Fruit fly (Drosophila melanogaster): ENCODE results near the gene eIF2D.

eIF2D gene

dm6 chr3R:29153197-29153644 lies 1.6 kb upstream of the eIF2D start, which contains the start of the genes Slbp and Rpn2:
Gene Slbp, minus strand, starts transcription at chr3R:29153266.
Gene Rpn2, plus strand, starts transcription at chr3R:29153524.
- TF ChIP-seq CG12605 (GFP tag; IDR thresholded peaks at IDR 0.05) (no peak), CG15710 (tag; optimal IDR thresholded peaks at IDR 0.05) (peak; percentile 28), CG8159 (tag; optimal IDR thresholded peaks at IDR 0.05) (peak; percentile 24), Snoo (tag; optimal IDR thresholded peaks at IDR 0.05) (peak; percentile 23), Pif1B (GFP tag; optimal IDR thresholded peaks at IDR 0.05) (no peak), CG10348 (GFP tag; IDR thresholded peaks at IDR 0.05) (no peak)

DNA sequence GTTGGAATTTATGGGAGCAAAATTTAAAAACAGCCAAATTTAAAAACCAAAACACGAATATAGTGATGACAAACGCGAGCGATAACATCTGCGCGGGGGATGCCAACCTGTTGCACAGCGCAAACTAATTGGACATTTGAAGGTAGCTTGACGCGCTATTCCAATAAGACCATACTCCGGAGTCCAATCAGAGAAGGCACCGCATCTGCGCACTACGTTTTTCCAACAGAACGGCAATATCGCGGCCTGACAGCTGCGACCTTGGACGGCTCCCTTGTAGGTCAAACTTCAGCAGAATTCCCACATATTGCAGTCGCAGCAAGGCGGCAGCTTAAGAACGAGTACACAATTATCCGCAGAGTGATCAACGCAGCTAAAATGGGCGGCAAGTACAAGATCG lies 3.5 kb downstream of the eIF2D start, which contains the start of the genes CG11882 and Pglym78:
Gene CG11882 (minus strand): TSS at position 101 of the 400 bp plus-strand sequence.
Gene Pglym78 (plus strand): TSS at position 177 of the 400 bp plus-strand sequence.
- TF ChIP-seq Ets98B (GFP tag; IDR thresholded peaks at IDR 0.05): 0 out of 2 replicates have a peak, but pooled peaks have one; percentile 7
- TF ChIP-seq CG32121 (GFP tag; IDR thresholded peaks at IDR 0.05): peak; percentile 55
- TF ChIP-seq Snoo (tag; optimal IDR thresholded peaks at IDR 0.05): peak; percentile 37
- no peak for TF ChIP-seq CG8301 (tag; optimal IDR thresholded peaks at IDR 0.05)
- peak; percentile 6 for TF ChIP-seq CG15710 (tag; optimal IDR thresholded peaks at IDR 0.05)
- peak; percentile 54; the same call in 1 of the 2 replicates for TF ChIP-seq CG12605 (GFP tag; IDR thresholded peaks at IDR 0.05)
- TF ChIP-seq EcR (GFP tag; optimal IDR thresholded peaks at IDR 0.05): peak; percentile 67
- TF ChIP-seq Pif1A (GFP tag; optimal IDR thresholded peaks at IDR 0.05): no peak
- TF ChIP-seq CG4496 (GFP tag; IDR thresholded peaks at IDR 0.05): peak; percentile 59; the same call in 2 of the 3 replicates
- no peak for TF ChIP-seq CG8159 (tag; optimal IDR thresholded peaks at IDR 0.05)

DNA sequence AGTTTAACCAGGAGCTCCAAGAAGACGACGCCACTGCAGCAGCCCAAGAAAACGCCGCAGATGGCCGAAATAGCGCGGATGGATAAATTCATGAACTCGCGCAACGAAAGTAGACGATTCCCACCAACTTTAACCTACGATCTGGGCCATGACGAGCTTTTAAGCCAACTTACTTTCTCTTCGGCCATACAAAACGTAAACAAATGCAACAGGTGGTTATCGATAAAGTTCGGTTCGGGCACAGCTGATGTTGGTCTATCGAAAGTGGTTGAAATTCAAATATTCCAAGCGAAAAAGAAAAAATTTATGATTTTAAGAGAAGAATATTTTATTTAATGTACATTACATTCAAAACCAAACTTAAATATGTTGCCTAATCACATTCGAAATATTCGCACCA lies 4.9 kb downstream of the eIF2D start, which contains the start of gene CG14511:
Gene CG14511 (minus strand): TSS at position 184 of the 400 bp plus-strand sequence.
- TF ChIP-seq CG15710 (tag; optimal IDR thresholded peaks at IDR 0.05) (no peak), CG10348 (GFP tag; IDR thresholded peaks at IDR 0.05) (no peak), CG12605 (GFP tag; IDR thresholded peaks at IDR 0.05) (peak; percentile 40; the same call in 1 of the 2 replicates), Pif1A (GFP tag; optimal IDR thresholded peaks at IDR 0.05) (no peak), CG17806 (tag; optimal IDR thresholded peaks at IDR 0.05) (no peak), gl (tag; optimal IDR thresholded peaks at IDR 0.05) (no peak)

- peak; percentile 19 for TF ChIP-seq gl (tag; optimal IDR thresholded peaks at IDR 0.05)
- no peak for TF ChIP-seq CG10348 (GFP tag; IDR thresholded peaks at IDR 0.05)
- TF ChIP-seq EcR (GFP tag; optimal IDR thresholded peaks at IDR 0.05): peak; percentile 37
- TF ChIP-seq CG8301 (tag; optimal IDR thresholded peaks at IDR 0.05): peak; percentile 1
- TF ChIP-seq CG17806 (tag; optimal IDR thresholded peaks at IDR 0.05): peak; percentile 51
- TF ChIP-seq CG15710 (tag; optimal IDR thresholded peaks at IDR 0.05): no peak
- TF ChIP-seq D1 (tag; optimal IDR thresholded peaks at IDR 0.05): no peak
- TF ChIP-seq CG32121 (GFP tag; IDR thresholded peaks at IDR 0.05): no peak
- no peak for TF ChIP-seq CG9948 (tag; optimal IDR thresholded peaks at IDR 0.05)
- no peak for TF ChIP-seq Snoo (tag; optimal IDR thresholded peaks at IDR 0.05)
- no peak for TF ChIP-seq Ets98B (GFP tag; IDR thresholded peaks at IDR 0.05)
- no peak for TF ChIP-seq CG13204 (GFP tag; optimal IDR thresholded peaks at IDR 0.05)
- no peak for TF ChIP-seq Pif1B (GFP tag; optimal IDR thresholded peaks at IDR 0.05)
- TF ChIP-seq Pif1A (GFP tag; optimal IDR thresholded peaks at IDR 0.05): no peak
- TF ChIP-seq CG4496 (GFP tag; IDR thresholded peaks at IDR 0.05): no peak
- no peak for TF ChIP-seq rn (GFP tag; IDR thresholded peaks at IDR 0.05)
- TF ChIP-seq CG12605 (GFP tag; IDR thresholded peaks at IDR 0.05): no peak
- no peak for TF ChIP-seq CG14655 (GFP tag; optimal IDR thresholded peaks at IDR 0.05)
- TF ChIP-seq CG8159 (tag; optimal IDR thresholded peaks at IDR 0.05): peak; percentile 69
- TF ChIP-seq fd96Ca (GFP tag; IDR thresholded peaks at IDR 0.05): 0 out of 3 replicates have a peak, but pooled peaks have one; percentile 5
- TF ChIP-seq CG34367 (tag; optimal IDR thresholded peaks at IDR 0.05): no peak
Observed at dm6 chr3R:29139767-29140755, 11.5 kb downstream of the eIF2D start.

dm6 chr3R:29138961-29139527 lies 12.6 kb downstream of the eIF2D start:
- peak; percentile 6; the same call in 1 of the 3 replicates for TF ChIP-seq fd96Ca (GFP tag; IDR thresholded peaks at IDR 0.05)
- no peak for TF ChIP-seq gl (tag; optimal IDR thresholded peaks at IDR 0.05)

DNA sequence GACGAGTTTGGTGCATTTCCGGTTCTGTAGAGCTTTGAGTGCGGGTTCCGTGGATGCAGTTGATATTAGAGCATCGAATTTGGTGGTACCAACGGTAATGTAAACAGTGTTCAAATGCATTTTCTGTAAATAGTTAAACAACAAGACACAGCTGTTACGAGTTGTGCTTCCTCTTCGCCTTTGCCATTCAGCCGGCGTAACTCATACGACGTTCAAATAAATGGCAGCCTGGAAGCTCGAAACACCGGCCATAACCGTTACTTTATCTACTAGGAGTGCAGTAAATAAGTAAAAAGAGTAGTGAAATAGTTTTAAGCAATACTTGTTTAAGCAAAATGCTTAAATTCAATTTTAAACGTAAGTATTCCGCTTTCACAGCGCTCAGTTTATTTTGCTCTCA lies 13.2 kb downstream of the eIF2D start, which contains the start of the genes Alg13 and superdeath:
Gene Alg13 (minus strand): TSS at position 167 of the 400 bp plus-strand sequence.
Gene superdeath (plus strand): TSS at position 256 of the 400 bp plus-strand sequence.
- TF ChIP-seq CG34367 (tag; optimal IDR thresholded peaks at IDR 0.05): no peak
- peak; percentile 40 for TF ChIP-seq CG9948 (tag; optimal IDR thresholded peaks at IDR 0.05)
- no peak for TF ChIP-seq CG14655 (GFP tag; optimal IDR thresholded peaks at IDR 0.05)
- no peak for TF ChIP-seq gl (tag; optimal IDR thresholded peaks at IDR 0.05)
- TF ChIP-seq Ets98B (GFP tag; IDR thresholded peaks at IDR 0.05): no peak
- TF ChIP-seq CG8159 (tag; optimal IDR thresholded peaks at IDR 0.05): no peak
